Worm (Caenorhabditis elegans): Measurements from ENCODE around the gene sec-16A.1.

- TF ChIP-seq ztf-29 (GFP tag; IDR thresholded peaks at IDR 0.05) (no peak), klf-2 (GFP tag; conservative IDR thresholded peaks at IDR 0.05) (no peak), T22C8.4 (GFP tag; IDR thresholded peaks at IDR 0.05) (no peak), cog-1 (tag; optimal IDR thresholded peaks at IDR 0.05) (no peak)
Observed at ce11 chrIII:9115745-9116144, 9.9 kb upstream of the sec-16A.1 start.
